Worm (Caenorhabditis elegans): ENCODE measurements around the gene alg-4.

Gene alg-4

DNA sequence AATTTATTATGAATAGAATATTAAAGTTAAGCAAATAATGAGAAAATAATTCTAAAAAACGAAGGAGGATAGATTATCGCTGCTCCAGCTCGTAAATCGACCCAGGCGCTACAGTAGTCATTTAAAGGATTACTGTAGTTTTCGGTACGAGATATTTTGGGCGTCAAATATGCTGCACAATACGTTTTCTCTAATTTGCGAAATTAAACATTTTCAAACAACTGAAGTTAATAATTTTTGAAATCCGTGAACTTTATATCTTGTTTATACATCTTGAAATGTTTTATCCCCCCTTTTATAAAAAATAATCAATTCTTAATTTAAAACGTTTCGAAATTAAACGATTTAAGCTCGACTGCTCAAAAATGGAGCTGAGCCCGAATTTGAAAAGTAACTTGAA is 45.1 kb downstream of the alg-4 start, which contains the start of gene K11H3.2:
Gene K11H3.2 (plus strand): TSS at position 301 of the 400 bp plus-strand sequence.
- no peak for TF ChIP-seq gmeb-1 (tag; optimal IDR thresholded peaks at IDR 0.05)
- TF ChIP-seq sma-3 (GFP tag; optimal IDR thresholded peaks at IDR 0.05): no peak
- TF ChIP-seq nhr-25 (tag; optimal IDR thresholded peaks at IDR 0.05): no peak
- no peak for TF ChIP-seq nhr-129 (tag; optimal IDR thresholded peaks at IDR 0.05)
- TF ChIP-seq unc-55 (GFP tag; optimal IDR thresholded peaks at IDR 0.05): no peak
- no peak for TF ChIP-seq blmp-1 (tag; optimal IDR thresholded peaks at IDR 0.05; ENCODE audit: insufficient read depth)
- no peak for TF ChIP-seq unc-62 (GFP tag; optimal IDR thresholded peaks at IDR 0.05)
- no peak for TF ChIP-seq ama-1 (optimal IDR thresholded peaks at IDR 0.05)
- TF ChIP-seq C34F6.9 (tag; optimal IDR thresholded peaks at IDR 0.05): no peak
- TF ChIP-seq nhr-77 (tag; optimal IDR thresholded peaks at IDR 0.05): no peak
- TF ChIP-seq zag-1 (tag; optimal IDR thresholded peaks at IDR 0.05): no peak
- no peak for TF ChIP-seq nhr-11 (tag; optimal IDR thresholded peaks at IDR 0.05)
- TF ChIP-seq ceh-16 (tag; optimal IDR thresholded peaks at IDR 0.05): no peak
- TF ChIP-seq nhr-10 (tag; optimal IDR thresholded peaks at IDR 0.05): no peak
- TF ChIP-seq nhr-6 (tag; optimal IDR thresholded peaks at IDR 0.05): no peak
- no peak for TF ChIP-seq lin-11 (tag; optimal IDR thresholded peaks at IDR 0.05)
- TF ChIP-seq sem-4 (tag; optimal IDR thresholded peaks at IDR 0.05): no peak
- TF ChIP-seq mbf-1 (tag; optimal IDR thresholded peaks at IDR 0.05): no peak

DNA sequence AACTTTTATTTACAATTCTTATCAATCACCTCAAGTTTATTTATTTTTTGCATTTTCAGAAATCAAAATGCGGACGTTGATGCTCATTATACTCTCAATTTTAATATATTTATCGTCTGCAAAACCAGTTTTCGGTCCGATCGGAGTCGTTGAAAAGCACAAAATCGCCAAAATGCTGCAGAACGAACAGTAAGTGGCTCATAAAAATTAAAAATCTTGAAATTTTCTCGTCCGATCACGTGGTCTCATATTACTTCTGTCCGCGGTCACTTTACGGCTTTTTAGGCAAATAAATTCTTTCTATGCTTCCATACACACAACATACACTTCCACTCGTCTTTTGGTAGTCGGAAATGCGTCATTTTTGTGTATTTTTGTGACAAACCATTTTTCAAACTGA is 47.5 kb downstream of the alg-4 start, which contains the start of gene K11H3.5:
Gene K11H3.5 (plus strand): TSS at position 54 of the 400 bp plus-strand sequence.
- no peak for TF ChIP-seq nhr-11 (tag; optimal IDR thresholded peaks at IDR 0.05)
- TF ChIP-seq lsy-2 (tag; optimal IDR thresholded peaks at IDR 0.05): no peak
- TF ChIP-seq nhr-77 (tag; optimal IDR thresholded peaks at IDR 0.05): no peak
